Worm (Caenorhabditis elegans) whole organism, late embryonic: ENCODE results near the gene npp-26.
"Not testable (repeated sequence)": the region's sequence is repeated elsewhere in the genome, so short reads cannot be mapped to it uniquely, and the experiment has no call there.

Experiments used
- C08G9.2 ChIP-seq: sonication (generic microtip); optimal IDR thresholded peaks from 2 replicates; lab custom pipeline; 2016; ENCODE audit warnings: mild to moderate bottlenecking, missing genetic modification characterization, moderate library complexity, missing compliant biosample characterization
- K09A11.1 ChIP-seq: sonication (generic microtip); optimal IDR thresholded peaks from 2 replicates; lab custom pipeline; 2017; ENCODE audit warnings: antibody characterized with exemption, mild to moderate bottlenecking, missing genetic modification characterization, missing compliant biosample characterization; ENCODE audit not compliant: insufficient read depth
- Y22D7AL.16 ChIP-seq: sonication (generic microtip); optimal IDR thresholded peaks from 2 replicates; lab custom pipeline; 2016; ENCODE audit warnings: missing genetic modification characterization, missing compliant biosample characterization
- ceh-14 ChIP-seq: sonication (generic microtip); optimal IDR thresholded peaks from 2 replicates; lab custom pipeline; 2016; ENCODE audit warnings: missing genotype, missing genetic modification characterization, missing compliant biosample characterization
- ceh-18 ChIP-seq: sonication (generic microtip); optimal IDR thresholded peaks from 2 replicates; lab custom pipeline; 2016; ENCODE audit warnings: missing genetic modification characterization, missing compliant biosample characterization
- ceh-19 ChIP-seq: fragments of 200-800 bp; sonication (Bioruptor generic); optimal IDR thresholded peaks from 2 replicates; lab custom pipeline; 2018; ENCODE audit warnings: mild to moderate bottlenecking, missing genetic modification characterization, missing compliant biosample characterization
- ceh-31 ChIP-seq: sonication (generic microtip); optimal IDR thresholded peaks from 2 replicates; lab custom pipeline; 2016; ENCODE audit warnings: missing genetic modification characterization, missing compliant biosample characterization
- ceh-34 ChIP-seq: sonication (generic microtip); optimal IDR thresholded peaks from 2 replicates; lab custom pipeline; 2016; ENCODE audit warnings: mild to moderate bottlenecking, missing genetic modification characterization, missing compliant biosample characterization
- ceh-45 ChIP-seq: fragments of 200-800 bp; sonication (Bioruptor generic); IDR thresholded peaks from 2 replicates; pipeline ENCODE4 v1.3.6; 2022; ENCODE audit warnings: missing genetic modification reagents, missing genetic modification characterization, missing compliant biosample characterization
- che-1 ChIP-seq: sonication (generic microtip); optimal IDR thresholded peaks from 2 replicates; lab custom pipeline; 2016; ENCODE audit warnings: mild to moderate bottlenecking, missing genetic modification characterization, missing compliant biosample characterization
- elt-2 ChIP-seq: sonication (generic microtip); optimal IDR thresholded peaks from 2 replicates; lab custom pipeline; 2016; ENCODE audit warnings: missing genetic modification reagents, missing genetic modification characterization, missing compliant biosample characterization
- elt-4 ChIP-seq: sonication (generic microtip); optimal IDR thresholded peaks from 2 replicates; lab custom pipeline; 2016; ENCODE audit warnings: missing genetic modification characterization, missing compliant biosample characterization
- ets-4 ChIP-seq: sonication (generic microtip); optimal IDR thresholded peaks from 2 replicates; lab custom pipeline; 2016; ENCODE audit warnings: missing genetic modification characterization, missing compliant biosample characterization
- hlh-15 ChIP-seq: sonication (generic microtip); optimal IDR thresholded peaks from 2 replicates; lab custom pipeline; 2016; ENCODE audit warnings: missing genetic modification characterization, missing compliant biosample characterization
- hlh-30 ChIP-seq: sonication (generic microtip); optimal IDR thresholded peaks from 2 replicates; lab custom pipeline; 2017; ENCODE audit warnings: antibody characterized with exemption, missing genetic modification characterization, missing compliant biosample characterization; ENCODE audit not compliant: insufficient read depth
- hlh-6 ChIP-seq: sonication (generic microtip); optimal IDR thresholded peaks from 2 replicates; lab custom pipeline; 2016; ENCODE audit warnings: missing genotype, missing genetic modification characterization, missing compliant biosample characterization
- hlh-8 ChIP-seq: sonication (generic microtip); optimal IDR thresholded peaks from 2 replicates; lab custom pipeline; 2016; ENCODE audit warnings: missing genotype, missing genetic modification characterization, missing compliant biosample characterization
- lim-6 ChIP-seq: sonication (generic microtip); optimal IDR thresholded peaks from 2 replicates; lab custom pipeline; 2016; ENCODE audit warnings: missing genetic modification characterization, missing compliant biosample characterization
- lin-11 ChIP-seq: fragments of 200-800 bp; sonication (Bioruptor generic); optimal IDR thresholded peaks from 2 replicates; lab custom pipeline; 2018; ENCODE audit warnings: mild to moderate bottlenecking, missing genetic modification characterization, missing compliant biosample characterization
- nfya-1 ChIP-seq: sonication (generic microtip); optimal IDR thresholded peaks from 2 replicates; lab custom pipeline; 2017; ENCODE audit warnings: missing genetic modification characterization, mild to moderate bottlenecking, missing compliant biosample characterization, antibody characterized with exemption, moderate library complexity
- nhr-232 ChIP-seq: sonication (generic microtip); optimal IDR thresholded peaks from 2 replicates; lab custom pipeline; 2016; ENCODE audit warnings: missing genetic modification characterization, missing compliant biosample characterization
- pha-2 ChIP-seq: sonication (generic microtip); optimal IDR thresholded peaks from 2 replicates; lab custom pipeline; 2017; ENCODE audit warnings: mild to moderate bottlenecking, missing genetic modification characterization, missing compliant biosample characterization
- pqm-1 ChIP-seq: sonication (generic microtip); optimal IDR thresholded peaks from 2 replicates; lab custom pipeline; 2016; ENCODE audit warnings: missing genetic modification characterization, missing compliant biosample characterization
- pros-1 ChIP-seq: fragments of 150-350 bp; optimal IDR thresholded peaks from 2 replicates; lab custom pipeline; 2014; ENCODE audit warnings: missing biosample characterization, missing genetic modification reagents, missing genetic modification characterization
- ref-2 ChIP-seq: sonication (generic microtip); optimal IDR thresholded peaks from 2 replicates; lab custom pipeline; 2016; ENCODE audit warnings: missing genetic modification characterization, missing compliant biosample characterization
- rnt-1 ChIP-seq: sonication (generic microtip); optimal IDR thresholded peaks from 2 replicates; lab custom pipeline; 2016; ENCODE audit warnings: missing genetic modification characterization, missing compliant biosample characterization
- sdc-2 ChIP-seq: sonication (generic microtip); optimal IDR thresholded peaks from 2 replicates; lab custom pipeline; 2016; ENCODE audit warnings: missing genotype, missing genetic modification characterization, missing compliant biosample characterization
- sox-2 ChIP-seq: fragments of 200-800 bp; sonication (Bioruptor generic); IDR thresholded peaks from 2 replicates; pipeline ENCODE4 v1.3.6; 2022; ENCODE audit warnings: missing genetic modification reagents, missing genetic modification characterization, missing compliant biosample characterization
- tbx-2 ChIP-seq: sonication (generic microtip); optimal IDR thresholded peaks from 2 replicates; lab custom pipeline; 2016; ENCODE audit warnings: missing genetic modification characterization, missing compliant biosample characterization
- tbx-7 ChIP-seq: sonication (generic microtip); optimal IDR thresholded peaks from 2 replicates; lab custom pipeline; 2016; ENCODE audit warnings: missing genotype, missing genetic modification characterization, missing compliant biosample characterization
- unc-3 ChIP-seq, 2 experiments: fragments of 200-800 bp in 1 of 2; sonication (Bioruptor generic) in 1 of 2; sonication (generic microtip) in 1 of 2; conservative IDR thresholded peaks in 1 of 2; optimal IDR thresholded peaks in 1 of 2; 2 replicates each; pipeline versions ENCODE4 v1.3.6 to Lab custom; 2016 to 2022; ENCODE audit warnings: missing compliant biosample characterization in 2 of 2, missing genetic modification characterization in 2 of 2, missing genetic modification reagents in 1 of 2
- unc-42 ChIP-seq: sonication (generic microtip); optimal IDR thresholded peaks from 2 replicates; lab custom pipeline; 2016; ENCODE audit warnings: missing genotype, missing genetic modification characterization, missing compliant biosample characterization
- unc-86 ChIP-seq: sonication (generic microtip); optimal IDR thresholded peaks from 2 replicates; lab custom pipeline; 2016; ENCODE audit warnings: missing genetic modification characterization, missing compliant biosample characterization
- ztf-16 ChIP-seq: sonication (generic microtip); optimal IDR thresholded peaks from 2 replicates; lab custom pipeline; 2017; ENCODE audit warnings: missing genetic modification characterization, missing compliant biosample characterization

Gene npp-26

ce11 chrIV:4764422-4764821 lies at the start of gene npp-26:
Gene npp-26 (plus strand): TSS chrIV:4764722.
- TF ChIP-seq hlh-30 (tag; lab: Kevin White, UChicago) (no peak), ceh-45 (GFP tag; lab: Robert Waterston, UW) (no peak), che-1 (tag; lab: Kevin White, UChicago) (no peak), hlh-6 (tag; lab: Kevin White, UChicago) (no peak), unc-42 (tag; lab: Kevin White, UChicago) (no peak), ceh-19 (GFP tag; lab: Kevin White, UChicago) (no peak), hlh-15 (no peak), sox-2 (no peak), ceh-14 (tag; lab: Kevin White, UChicago) (no peak), ceh-34 (no peak), lim-6 (tag; lab: Kevin White, UChicago) (no peak), ztf-16 (no peak), ceh-18 (tag; lab: Kevin White, UChicago) (no peak), Y22D7AL.16 (tag; lab: Kevin White, UChicago) (no peak), pqm-1 (tag; lab: Kevin White, UChicago) (no peak), pros-1 (tag; lab: Kevin White, UChicago) (no peak), lin-11 (no peak), rnt-1 (tag; lab: Kevin White, UChicago) (no peak), K09A11.1 (tag; lab: Kevin White, UChicago) (no peak), nhr-232 (tag; lab: Kevin White, UChicago) (no peak)

DNA sequence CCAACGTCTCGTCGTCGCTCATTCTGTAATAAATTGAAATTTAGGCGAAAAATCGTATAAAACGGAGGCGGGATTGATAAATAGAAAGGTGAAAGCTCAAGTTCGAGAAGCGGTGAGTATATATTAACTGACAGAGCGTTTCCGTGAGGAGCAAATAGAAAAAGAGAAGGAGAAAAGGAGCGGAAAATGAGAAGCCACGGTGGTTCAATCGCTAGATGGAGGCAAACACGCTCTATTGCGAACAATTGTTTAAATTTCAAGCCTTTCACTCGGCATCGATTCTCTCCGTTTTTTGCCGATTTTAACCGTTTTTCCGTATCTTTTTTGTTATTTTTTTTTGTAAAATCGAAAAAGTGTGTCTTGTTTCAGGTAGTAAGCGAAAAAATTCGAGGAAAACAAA lies 48.7 kb upstream of the npp-26 start, which contains the start of gene miro-1:
miro-1 (minus strand) TSS at position 23 of the 400 bp plus-strand sequence.
- not testable (repeated sequence) for TF ChIP-seq lim-6, C08G9.2, sdc-2 (tag; lab: Kevin White, UChicago)

DNA sequence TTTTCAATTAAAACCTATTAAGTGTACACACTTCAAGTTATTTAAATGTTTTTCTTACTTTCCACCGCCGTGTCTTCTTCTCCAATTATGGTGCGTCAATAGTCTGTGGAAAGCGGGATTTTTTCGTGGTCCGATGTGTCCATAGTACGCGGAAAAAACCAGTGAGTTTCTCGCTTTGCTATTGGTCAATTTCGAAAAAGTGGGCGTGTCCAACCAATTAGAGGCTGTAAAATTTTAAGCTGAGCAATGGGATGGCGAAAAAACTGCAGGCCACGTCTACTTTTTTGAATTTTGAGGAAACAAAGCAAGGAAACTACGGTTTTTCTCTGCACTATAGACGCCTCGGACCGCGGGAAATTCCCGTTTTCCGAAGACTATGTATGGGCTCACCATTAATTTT lies 40.8 kb upstream of the npp-26 start:
- peak; percentile 53 for TF ChIP-seq nfya-1 (tag; lab: Kevin White, UChicago)
- no peak for TF ChIP-seq hlh-30 (tag; lab: Kevin White, UChicago)

ce11 chrIV:4724562-4724961 lies 40.0 kb upstream of the npp-26 start, which contains the start of gene K08F11.1:
Gene K08F11.1 (plus strand): TSS chrIV:4724862.
- no peak for TF ChIP-seq pha-2 (tag; lab: Kevin White, UChicago)
- TF ChIP-seq elt-4, result no peak
- TF ChIP-seq nfya-1 (tag; lab: Kevin White, UChicago), result peak; percentile 4
- no peak for TF ChIP-seq nhr-232 (tag; lab: Kevin White, UChicago)
- TF ChIP-seq, all 69 proteins: peak for 1

DNA sequence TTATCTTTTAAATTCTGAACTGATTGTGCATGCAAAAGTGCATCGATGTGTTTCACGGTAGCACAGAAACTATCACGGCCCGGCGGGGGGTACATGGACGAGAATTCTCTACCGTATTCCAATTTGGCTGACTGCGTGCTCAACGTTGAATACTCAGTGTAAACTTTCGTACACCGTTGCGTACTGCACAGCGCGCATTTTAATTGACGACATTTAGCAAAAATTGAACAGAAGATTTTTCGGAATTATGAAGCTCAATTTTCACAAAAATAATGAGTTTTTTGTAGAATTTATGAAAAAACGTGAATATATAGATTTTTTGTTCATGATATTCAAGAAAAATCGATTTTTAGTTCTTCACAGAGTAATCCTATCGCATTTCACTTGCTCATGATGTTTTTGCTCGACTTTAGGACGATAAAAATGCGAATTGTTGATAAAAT lies 39.0 kb upstream of the npp-26 start:
- TF ChIP-seq ceh-14 (tag; lab: Kevin White, UChicago) (peak; percentile 73), ets-4 (tag; lab: Kevin White, UChicago) (peak; percentile 28), ceh-34 (peak; percentile 88), C08G9.2 (tag; lab: Kevin White, UChicago) (peak; percentile 2), elt-2 (tag; lab: Kevin White, UChicago) (peak; percentile 23), ref-2 (tag; lab: Kevin White, UChicago) (peak; percentile 96), ceh-18 (tag; lab: Kevin White, UChicago) (peak; percentile 59), ceh-31 (peak; percentile 75), nfya-1 (tag; lab: Kevin White, UChicago) (peak; percentile 47), tbx-7 (tag; lab: Kevin White, UChicago) (peak; percentile 32), unc-86 (tag; lab: Kevin White, UChicago) (peak; percentile 27), sox-2 (peak; percentile 36; the same call in 1 of the 2 replicates), unc-42 (tag; lab: Kevin White, UChicago) (peak; percentile 63), unc-3 (tag; optimal IDR thresholded peaks at IDR 0.05; lab: Kevin White, UChicago) (peak; percentile 46), ceh-45 (GFP tag; lab: Robert Waterston, UW) (peak; percentile 43; the same call in 1 of the 2 replicates), hlh-8 (tag; lab: Kevin White, UChicago) (peak; percentile 40), tbx-2 (peak; percentile 52)
- not testable (repeated sequence) for TF ChIP-seq unc-3 (GFP tag; conservative IDR thresholded peaks at IDR 0.05; lab: Robert Waterston, UW)
